Fruit fly (Drosophila melanogaster): ENCODE measurements around the gene CG32152.

Gene CG32152

DNA sequence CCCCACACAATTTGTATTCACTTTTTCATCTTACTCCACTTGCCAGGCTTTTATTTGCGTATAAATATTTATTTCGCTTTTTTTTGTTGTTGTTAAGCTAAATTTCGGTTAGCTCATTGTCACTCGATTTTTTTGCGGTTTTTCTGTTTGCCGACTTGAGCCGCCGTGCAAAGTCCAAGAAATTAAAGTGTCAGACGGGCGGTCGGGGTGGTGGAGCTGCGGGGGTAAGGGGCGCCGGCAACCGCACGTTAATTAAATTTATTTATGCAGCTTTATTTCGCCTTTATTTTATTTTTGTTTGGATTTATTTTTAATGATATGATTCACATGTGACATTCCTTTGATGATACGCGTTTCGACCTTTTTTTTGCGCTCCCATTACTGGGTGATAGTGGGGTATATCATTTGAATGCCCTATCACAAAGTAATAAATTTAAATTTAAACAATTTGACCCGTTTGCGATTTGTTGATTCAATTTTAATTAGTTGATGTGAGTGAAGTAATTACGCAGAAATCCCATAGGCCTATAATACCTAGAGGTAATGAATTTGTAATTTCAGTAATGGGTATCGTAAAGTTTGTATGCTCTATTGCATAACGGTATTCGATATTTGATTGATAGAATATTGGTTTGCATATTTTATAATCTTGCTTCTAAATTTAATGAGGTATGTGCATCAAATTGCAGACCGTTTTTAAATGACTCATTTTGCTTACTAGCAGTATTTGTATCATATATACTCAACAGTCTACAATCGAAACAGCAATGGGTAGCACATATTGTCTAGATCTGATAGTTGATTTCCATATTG is 21.7 kb upstream of the CG32152 start (continued):
- TF ChIP-seq danr (GFP tag; IDR thresholded peaks at IDR 0.05), result no peak
- no peak for TF ChIP-seq hb (GFP tag; IDR thresholded peaks at IDR 0.05; ENCODE audit: partially characterized antibody)
- no peak for TF ChIP-seq CG30431 (GFP tag; optimal IDR thresholded peaks at IDR 0.05)
- peak; percentile 27 for TF ChIP-seq shn (GFP tag; optimal IDR thresholded peaks at IDR 0.05)
- peak; percentile 9 for TF ChIP-seq Dek (tag; optimal IDR thresholded peaks at IDR 0.05)
- TF ChIP-seq her (GFP tag; optimal IDR thresholded peaks at IDR 0.05), result peak; percentile 17
- TF ChIP-seq Elba2 (GFP tag; optimal IDR thresholded peaks at IDR 0.05), result no peak
- TF ChIP-seq CG4820 (GFP tag; optimal IDR thresholded peaks at IDR 0.05), result peak; percentile 3
- TF ChIP-seq CG4730 (GFP tag; IDR thresholded peaks at IDR 0.05), result no peak
- no peak for TF ChIP-seq HmgD (GFP tag; optimal IDR thresholded peaks at IDR 0.05)
- TF ChIP-seq CG3995 (GFP tag; optimal IDR thresholded peaks at IDR 0.05), result peak; percentile 36
- peak; percentile 3 for TF ChIP-seq CG3163 (GFP tag; optimal IDR thresholded peaks at IDR 0.05)
- TF ChIP-seq Ptx1 (GFP tag; IDR thresholded peaks at IDR 0.05), result peak; percentile 49
- TF ChIP-seq tna (GFP tag; IDR thresholded peaks at IDR 0.05; ENCODE audit: partially characterized antibody), result 0 out of 2 replicates have a peak, but pooled peaks have one; percentile 23
- peak; percentile 8 for TF ChIP-seq nom (GFP tag; optimal IDR thresholded peaks at IDR 0.05)
- peak in 1 of 2 experiments; percentile 36 for TF ChIP-seq chif (GFP tag; optimal IDR thresholded peaks at IDR 0.05)
- TF ChIP-seq CG10366 (GFP tag; IDR thresholded peaks at IDR 0.05), result peak; percentile 37
- TF ChIP-seq cg (GFP tag; optimal IDR thresholded peaks at IDR 0.05), result no peak
- TF ChIP-seq CoRest (tag; optimal IDR thresholded peaks at IDR 0.05), result peak; percentile 69
- TF ChIP-seq CG9437 (GFP tag; optimal IDR thresholded peaks at IDR 0.05), result peak; percentile 22
- no peak for TF ChIP-seq CG4282 (GFP tag; optimal IDR thresholded peaks at IDR 0.05)
- TF ChIP-seq CG12391 (tag; optimal IDR thresholded peaks at IDR 0.05), result peak; percentile 25
- TF ChIP-seq ham (GFP tag; IDR thresholded peaks at IDR 0.05), result no peak
- TF ChIP-seq CG1024 (GFP tag; IDR thresholded peaks at IDR 0.05), result no peak
- peak; percentile 61 for TF ChIP-seq fu2 (GFP tag; optimal IDR thresholded peaks at IDR 0.05)
- TF ChIP-seq CG10462 (GFP tag; optimal IDR thresholded peaks at IDR 0.05), result no peak
- no peak for TF ChIP-seq CG14965 (GFP tag; optimal IDR thresholded peaks at IDR 0.05; ENCODE audit: borderline replicate concordance)
- peak; percentile 64 for TF ChIP-seq gem (tag; optimal IDR thresholded peaks at IDR 0.05)
- peak; percentile 44 for TF ChIP-seq Sox102F (GFP tag; optimal IDR thresholded peaks at IDR 0.05)
- TF ChIP-seq BtbVII (GFP tag; optimal IDR thresholded peaks at IDR 0.05), result no peak
- TF ChIP-seq CG16863 (GFP tag; optimal IDR thresholded peaks at IDR 0.05), result peak; percentile 12
- TF ChIP-seq CG5180 (GFP tag; optimal IDR thresholded peaks at IDR 0.05), result no peak
- TF ChIP-seq Hsf (GFP tag; optimal IDR thresholded peaks at IDR 0.05), result peak; percentile 57
- TF ChIP-seq CG3847 (GFP tag; IDR thresholded peaks at IDR 0.05), result peak; percentile 56
- TF ChIP-seq maf-S (GFP tag; optimal IDR thresholded peaks at IDR 0.05), result peak; percentile 31
- TF ChIP-seq CG9797 (GFP tag; optimal IDR thresholded peaks at IDR 0.05), result no peak
- no peak for TF ChIP-seq CG6854 (GFP tag; optimal IDR thresholded peaks at IDR 0.05)
- 0 out of 2 replicates have a peak, but pooled peaks have one; percentile 28 for TF ChIP-seq H2.0 (GFP tag; IDR thresholded peaks at IDR 0.05)
- peak; percentile 38 for TF ChIP-seq Ada2b (GFP tag; IDR thresholded peaks at IDR 0.05)
- peak; percentile 68 for TF ChIP-seq dysf (GFP tag; IDR thresholded peaks at IDR 0.05)
- TF ChIP-seq tio (GFP tag; optimal IDR thresholded peaks at IDR 0.05), result peak; percentile 66
- TF ChIP-seq HLH4C (GFP tag; IDR thresholded peaks at IDR 0.05; ENCODE audit: partially characterized antibody), result no peak
- peak; percentile 68 for TF ChIP-seq CG10147 (GFP tag; optimal IDR thresholded peaks at IDR 0.05)
- TF ChIP-seq sens (GFP tag), result peak; percentile 71
- peak; percentile 34 for TF ChIP-seq PHDP (tag; optimal IDR thresholded peaks at IDR 0.05)
- TF ChIP-seq zfh1 (GFP tag; IDR thresholded peaks at IDR 0.05), result 0 out of 3 replicates have a peak, but pooled peaks have one; percentile 35
- TF ChIP-seq CG32767 (GFP tag; IDR thresholded peaks at IDR 0.05), result no peak
- peak; percentile 0 for TF ChIP-seq Max (GFP tag; optimal IDR thresholded peaks at IDR 0.05)
- peak; percentile 41 for TF ChIP-seq Abd-B (GFP tag; optimal IDR thresholded peaks at IDR 0.05)
